Fruit fly (Drosophila melanogaster): ENCODE data around the gene for.
A peak's percentile ranks its signal among the peaks of the same experiment; 100 is the strongest.

for gene

dm6 chr2L:3618818-3619362, 37.9 kb downstream of the for start, which contains the start of gene Ugt36A1 (continued):
- TF ChIP-seq CG13123 (GFP tag; optimal IDR thresholded peaks at IDR 0.05) = no peak
- TF ChIP-seq Max (GFP tag; optimal IDR thresholded peaks at IDR 0.05) = no peak
- TF ChIP-seq bigmax (GFP tag; optimal IDR thresholded peaks at IDR 0.05) = no peak
- no peak for TF ChIP-seq sima (GFP tag; optimal IDR thresholded peaks at IDR 0.05)
- no peak for TF ChIP-seq YL-1 (GFP tag; optimal IDR thresholded peaks at IDR 0.05)
- TF ChIP-seq zf30C (GFP tag; optimal IDR thresholded peaks at IDR 0.05) = no peak
- no peak for TF ChIP-seq gce (GFP tag; IDR thresholded peaks at IDR 0.05)
- peak; percentile 54 for TF ChIP-seq inv (GFP tag; IDR thresholded peaks at IDR 0.05; ENCODE audit: partially characterized antibody)
- TF ChIP-seq MESR4 (GFP tag; optimal IDR thresholded peaks at IDR 0.05) = no peak
- peak in 1 of 3 experiments; percentile 26 for TF ChIP-seq Stat92E (GFP tag; optimal IDR thresholded peaks at IDR 0.05)
- TF ChIP-seq CG17568 (GFP tag; optimal IDR thresholded peaks at IDR 0.05) = no peak
- TF ChIP-seq shn (GFP tag; optimal IDR thresholded peaks at IDR 0.05) = no peak
- no peak for TF ChIP-seq Fer3 (tag; optimal IDR thresholded peaks at IDR 0.05)
- no peak for TF ChIP-seq CG1603 (tag; optimal IDR thresholded peaks at IDR 0.05)
- no peak for TF ChIP-seq CG10147 (GFP tag; optimal IDR thresholded peaks at IDR 0.05)
- peak; percentile 55 for TF ChIP-seq sd (tag; optimal IDR thresholded peaks at IDR 0.05)
- no peak for TF ChIP-seq Nf-YC (tag; optimal IDR thresholded peaks at IDR 0.05)
- no peak for TF ChIP-seq crp (GFP tag; optimal IDR thresholded peaks at IDR 0.05)
- TF ChIP-seq Bteb2 (GFP tag; optimal IDR thresholded peaks at IDR 0.05) = no peak
- TF ChIP-seq CG7987 (GFP tag; optimal IDR thresholded peaks at IDR 0.05) = no peak
- TF ChIP-seq Dll (GFP tag; IDR thresholded peaks at IDR 0.05; ENCODE audit: partially characterized antibody) = peak; percentile 94
- peak in 1 of 2 experiments; percentile 95 for TF ChIP-seq Pdp1 (GFP tag; optimal IDR thresholded peaks at IDR 0.05)
- no peak for TF ChIP-seq nom (GFP tag; optimal IDR thresholded peaks at IDR 0.05)
- TF ChIP-seq CG9437 (GFP tag; optimal IDR thresholded peaks at IDR 0.05) = no peak
- peak; percentile 86 for TF ChIP-seq bbx (GFP tag; IDR thresholded peaks at IDR 0.05; ENCODE audit: partially characterized antibody)
- TF ChIP-seq esg (GFP tag; conservative IDR thresholded peaks at IDR 0.05) = no peak
- peak; percentile 19 for TF ChIP-seq pzg (GFP tag; optimal IDR thresholded peaks at IDR 0.05)
- no peak for TF ChIP-seq CG10366 (GFP tag; IDR thresholded peaks at IDR 0.05)
- TF ChIP-seq HmgZ (tag; optimal IDR thresholded peaks at IDR 0.05) = peak; percentile 18
- TF ChIP-seq jigr1 (GFP tag; IDR thresholded peaks at IDR 0.05) = no peak
- TF ChIP-seq phol (tag; optimal IDR thresholded peaks at IDR 0.05) = no peak
- no peak for TF ChIP-seq tio (GFP tag; optimal IDR thresholded peaks at IDR 0.05)
- TF ChIP-seq hbn (GFP tag; IDR thresholded peaks at IDR 0.05; ENCODE audit: partially characterized antibody) = peak; percentile 89
- no peak for TF ChIP-seq Camta (GFP tag; optimal IDR thresholded peaks at IDR 0.05)
- peak; percentile 89 for TF ChIP-seq HLH4C (GFP tag; IDR thresholded peaks at IDR 0.05; ENCODE audit: partially characterized antibody)
- TF ChIP-seq CG8290 (GFP tag; optimal IDR thresholded peaks at IDR 0.05) = no peak
- TF ChIP-seq CG8290 (tag; optimal IDR thresholded peaks at IDR 0.05) = no peak
- no peak for TF ChIP-seq CHES-1-like (GFP tag; optimal IDR thresholded peaks at IDR 0.05)
- no peak for TF ChIP-seq tin (GFP tag; optimal IDR thresholded peaks at IDR 0.05)
- no peak for TF ChIP-seq CG5245 (GFP tag; optimal IDR thresholded peaks at IDR 0.05)
- peak; percentile 22 for TF ChIP-seq Lhr (GFP tag; optimal IDR thresholded peaks at IDR 0.05)
- peak; percentile 82 for TF ChIP-seq zen2 (GFP tag; IDR thresholded peaks at IDR 0.05; ENCODE audit: partially characterized antibody)
- no peak for TF ChIP-seq twi (tag; optimal IDR thresholded peaks at IDR 0.05)
- TF ChIP-seq Myb (GFP tag; optimal IDR thresholded peaks at IDR 0.05) = peak; percentile 15
- TF ChIP-seq CG10959 (GFP tag; IDR thresholded peaks at IDR 0.05) = no peak
- no peak for TF ChIP-seq psq (GFP tag; optimal IDR thresholded peaks at IDR 0.05)
- peak; percentile 81; the same call in 1 of the 2 replicates for TF ChIP-seq CG4360 (GFP tag; IDR thresholded peaks at IDR 0.05)
- TF ChIP-seq CG15269 (tag; optimal IDR thresholded peaks at IDR 0.05) = no peak
- no peak for TF ChIP-seq dan (GFP tag; IDR thresholded peaks at IDR 0.05)
- TF ChIP-seq Dref (GFP tag; IDR thresholded peaks at IDR 0.05) = peak; percentile 59
